Worm (Caenorhabditis elegans) whole organism, L4 larva: Measurements from ENCODE around the gene cnt-1.

ENCODE experiments used
- R02D3.7 ChIP-seq: fragments of 150-350 bp; sonication (generic microtip); optimal IDR thresholded peaks from 3 replicates; lab custom pipeline; 2014; ENCODE audit warnings: missing biosample characterization, missing genetic modification characterization
- Y105C5A.15 ChIP-seq: fragments of 200-800 bp; sonication (Bioruptor generic); IDR thresholded peaks from 2 replicates; pipeline ENCODE4 v1.3.6; 2022; ENCODE audit warnings: missing genetic modification characterization, missing compliant biosample characterization
- Y48G9A.11 ChIP-seq: fragments of 200-800 bp; sonication (Bioruptor generic); IDR thresholded peaks from 2 replicates; pipeline ENCODE4 v1.3.6; 2022; ENCODE audit warnings: missing genetic modification reagents, missing genetic modification characterization, missing compliant biosample characterization
- Y5F2A.4 ChIP-seq: fragments of 200-800 bp; sonication (Bioruptor generic); optimal IDR thresholded peaks from 2 replicates; lab custom pipeline; 2018; ENCODE audit warnings: mild to moderate bottlenecking, missing genetic modification characterization, missing compliant biosample characterization
- Y75B8A.6 ChIP-seq: fragments of 200-800 bp; sonication (Bioruptor generic); IDR thresholded peaks from 2 replicates; pipeline ENCODE4 v1.3.6; 2022; ENCODE audit warnings: missing genetic modification reagents, missing genetic modification characterization, missing compliant biosample characterization
- ZK546.5 ChIP-seq, 2 experiments: sonication (generic microtip); optimal IDR thresholded peaks; 2 replicates each; lab custom pipeline; 2017; ENCODE audit warnings: missing biosample characterization in 2 of 2, missing genetic modification characterization in 2 of 2
- aha-1 ChIP-seq: fragments of 150-350 bp; peaks from one replicate; lab custom pipeline; 2014; ENCODE audit warnings: missing biosample characterization, missing genetic modification characterization
- ceh-32 ChIP-seq: sonication (generic microtip); optimal IDR thresholded peaks from 2 replicates; lab custom pipeline; 2016; ENCODE audit warnings: mild to moderate bottlenecking, missing genetic modification characterization, missing compliant biosample characterization; ENCODE audit not compliant: poor library complexity
- cey-2 ChIP-seq: sonication (generic microtip); optimal IDR thresholded peaks from 3 replicates; lab custom pipeline; 2017; ENCODE audit warnings: missing genetic modification characterization, mild to moderate bottlenecking, missing compliant biosample characterization, antibody characterized with exemption, borderline replicate concordance; ENCODE audit not compliant: insufficient read depth
- daf-8 ChIP-seq: fragments of 200-800 bp; sonication (Bioruptor generic); IDR thresholded peaks from 2 replicates; pipeline ENCODE4 v1.3.6; 2022; ENCODE audit warnings: missing genetic modification characterization, missing compliant biosample characterization
- dmd-8 ChIP-seq: fragments of 200-800 bp; sonication (Bioruptor generic); IDR thresholded peaks from 2 replicates; pipeline ENCODE4 v1.3.6; 2022; ENCODE audit warnings: missing genetic modification characterization, missing compliant biosample characterization
- dpl-1 ChIP-seq: fragments of 150-350 bp; optimal IDR thresholded peaks from 2 replicates; lab custom pipeline; 2014; ENCODE audit warnings: missing biosample characterization, missing genetic modification reagents, missing genetic modification characterization
- fkh-10 ChIP-seq: fragments of 150-350 bp; optimal IDR thresholded peaks from 2 replicates; lab custom pipeline; 2014; ENCODE audit warnings: missing biosample characterization, missing genetic modification reagents, missing genetic modification characterization
- fos-1 ChIP-seq: fragments of 150-350 bp; optimal IDR thresholded peaks from 2 replicates; lab custom pipeline; 2014; ENCODE audit warnings: missing biosample characterization, missing genetic modification characterization
- gei-8 ChIP-seq: fragments of 200-800 bp; sonication (Bioruptor generic); optimal IDR thresholded peaks from 2 replicates; lab custom pipeline; 2018; ENCODE audit warnings: mild to moderate bottlenecking, missing genetic modification characterization, missing compliant biosample characterization
- hif-1 ChIP-seq, 2 experiments: sonication (generic microtip); optimal IDR thresholded peaks; 2 replicates each; lab custom pipeline; 2016 to 2017; ENCODE audit warnings: missing compliant biosample characterization in 2 of 2, missing genetic modification characterization in 2 of 2, missing genetic modification reagents in 2 of 2, missing genotype in 2 of 2, mild to moderate bottlenecking in 1 of 2
- hlh-30 ChIP-seq: sonication (generic microtip); optimal IDR thresholded peaks from 2 replicates; lab custom pipeline; 2017; ENCODE audit warnings: antibody characterized with exemption, mild to moderate bottlenecking, missing genetic modification characterization, missing compliant biosample characterization; ENCODE audit not compliant: insufficient read depth
- hmg-1.1 ChIP-seq: fragments of 200-800 bp; sonication (Bioruptor generic); IDR thresholded peaks from 2 replicates; pipeline ENCODE4 v1.3.6; 2022; ENCODE audit warnings: missing genetic modification reagents, missing genetic modification characterization, missing compliant biosample characterization
- lim-7 ChIP-seq: fragments of 200-800 bp; sonication (Bioruptor generic); IDR thresholded peaks from 2 replicates; pipeline ENCODE4 v1.3.6; 2022; ENCODE audit warnings: missing genetic modification characterization, missing compliant biosample characterization
- lin-29 ChIP-seq: fragments of 200-800 bp; sonication (Bioruptor generic); IDR thresholded peaks from 2 replicates; pipeline ENCODE4 v1.3.6; 2022; ENCODE audit warnings: missing genetic modification reagents, missing genetic modification characterization, missing compliant biosample characterization
- lin-38 ChIP-seq: fragments of 200-800 bp; sonication (Bioruptor generic); IDR thresholded peaks from 2 replicates; pipeline ENCODE4 v1.3.6; 2022; ENCODE audit warnings: missing genetic modification reagents, missing genetic modification characterization, missing compliant biosample characterization
- lir-3 ChIP-seq: sonication (generic microtip); optimal IDR thresholded peaks from 2 replicates; lab custom pipeline; 2016; ENCODE audit warnings: mild to moderate bottlenecking, missing genetic modification characterization, missing compliant biosample characterization
- lsy-2 ChIP-seq, 2 experiments: fragments of 150-350 bp in 1 of 2; sonication (generic microtip) in 1 of 2; optimal IDR thresholded peaks; 2 replicates each; lab custom pipeline; 2014 to 2017; ENCODE audit warnings: missing biosample characterization in 2 of 2, missing genetic modification characterization in 2 of 2
- mdt-29 ChIP-seq: fragments of 200-800 bp; sonication (Bioruptor generic); IDR thresholded peaks from 2 replicates; pipeline ENCODE4 v1.3.6; 2022; ENCODE audit warnings: missing genetic modification reagents, missing genetic modification characterization, missing compliant biosample characterization
- mep-1 ChIP-seq: fragments of 150-350 bp; sonication (generic microtip); optimal IDR thresholded peaks from 3 replicates; lab custom pipeline; 2014; ENCODE audit warnings: missing biosample characterization, missing genetic modification characterization
- mes-2 ChIP-seq: sonication (generic microtip); optimal IDR thresholded peaks from 2 replicates; lab custom pipeline; 2016; ENCODE audit warnings: missing genotype, mild to moderate bottlenecking, missing genetic modification characterization, missing compliant biosample characterization; ENCODE audit not compliant: poor library complexity, severe bottlenecking
- mxl-2 ChIP-seq: fragments of 200-800 bp; sonication (Bioruptor generic); conservative IDR thresholded peaks from 2 replicates; pipeline ENCODE4 v1.3.6; 2022; ENCODE audit warnings: missing genetic modification reagents, missing genetic modification characterization, missing compliant biosample characterization
- nhr-10 ChIP-seq: fragments of 150-350 bp; optimal IDR thresholded peaks from 2 replicates; lab custom pipeline; 2014; ENCODE audit warnings: missing biosample characterization, missing genetic modification characterization
- nhr-111 ChIP-seq: fragments of 200-800 bp; sonication (Bioruptor generic); optimal IDR thresholded peaks from 2 replicates; lab custom pipeline; 2018; ENCODE audit warnings: mild to moderate bottlenecking, missing genetic modification characterization, missing compliant biosample characterization
- nhr-41 ChIP-seq: fragments of 200-800 bp; sonication (Bioruptor generic); IDR thresholded peaks from 2 replicates; pipeline ENCODE4 v1.3.6; 2022; ENCODE audit warnings: missing genetic modification reagents, missing genetic modification characterization, missing compliant biosample characterization
- nhr-76 ChIP-seq: fragments of 150-350 bp; optimal IDR thresholded peaks from 2 replicates; lab custom pipeline; 2014; ENCODE audit warnings: missing biosample characterization, missing genetic modification characterization
- php-3 ChIP-seq: fragments of 200-800 bp; sonication (Bioruptor generic); IDR thresholded peaks from 2 replicates; pipeline ENCODE4 v1.3.6; 2022; ENCODE audit warnings: missing genetic modification reagents, missing genetic modification characterization, missing compliant biosample characterization
- rbr-2 ChIP-seq: sonication (generic microtip); optimal IDR thresholded peaks from 2 replicates; lab custom pipeline; 2016; ENCODE audit warnings: missing genotype, missing genetic modification characterization, missing compliant biosample characterization
- saeg-2 ChIP-seq: fragments of 200-800 bp; sonication (Bioruptor generic); IDR thresholded peaks from 2 replicates; pipeline ENCODE4 v1.3.6; 2022; ENCODE audit warnings: missing genetic modification reagents, missing genetic modification characterization, missing compliant biosample characterization
- sdz-12 ChIP-seq: fragments of 200-800 bp; sonication (Bioruptor generic); optimal IDR thresholded peaks from 2 replicates; lab custom pipeline; 2018; ENCODE audit warnings: mild to moderate bottlenecking, missing genetic modification characterization, missing compliant biosample characterization
- set-16 ChIP-seq: fragments of 200-800 bp; sonication (Bioruptor generic); IDR thresholded peaks from 2 replicates; pipeline ENCODE4 v1.3.6; 2022; ENCODE audit warnings: missing genetic modification reagents, missing genetic modification characterization, missing compliant biosample characterization
- snpc-4 ChIP-seq: fragments of 150-350 bp; optimal IDR thresholded peaks from 2 replicates; lab custom pipeline; 2014; ENCODE audit warnings: missing biosample characterization, missing genetic modification characterization
- spr-3 ChIP-seq: fragments of 200-800 bp; sonication (Bioruptor generic); optimal IDR thresholded peaks from 2 replicates; lab custom pipeline; 2018; ENCODE audit warnings: mild to moderate bottlenecking, missing genetic modification characterization, missing compliant biosample characterization
- tag-97 ChIP-seq: fragments of 200-800 bp; sonication (Bioruptor generic); IDR thresholded peaks from 2 replicates; pipeline ENCODE4 v1.3.6; 2022; ENCODE audit warnings: missing genetic modification characterization, missing compliant biosample characterization
- tra-1 ChIP-seq: fragments of 200-800 bp; sonication (Bioruptor generic); IDR thresholded peaks from 2 replicates; pipeline ENCODE4 v1.3.6; 2022; ENCODE audit warnings: missing genetic modification reagents, missing genetic modification characterization, missing compliant biosample characterization
- unc-130 ChIP-seq: sonication (generic microtip); optimal IDR thresholded peaks from 2 replicates; lab custom pipeline; 2016; ENCODE audit warnings: missing genetic modification reagents, missing genetic modification characterization, missing compliant biosample characterization
- unc-39 ChIP-seq: sonication (generic microtip); optimal IDR thresholded peaks from 2 replicates; lab custom pipeline; 2017; ENCODE audit warnings: missing biosample characterization, missing genetic modification characterization
- zag-1 ChIP-seq: fragments of 150-350 bp; optimal IDR thresholded peaks from 2 replicates; lab custom pipeline; 2014; ENCODE audit warnings: missing biosample characterization, missing genetic modification characterization
- zip-11 ChIP-seq: fragments of 200-800 bp; sonication (Bioruptor generic); IDR thresholded peaks from 2 replicates; pipeline ENCODE4 v1.3.6; 2022; ENCODE audit warnings: missing genetic modification characterization, missing compliant biosample characterization
- zip-2 ChIP-seq: fragments of 150-350 bp; optimal IDR thresholded peaks from 2 replicates; lab custom pipeline; 2014; ENCODE audit warnings: missing biosample characterization, missing genetic modification characterization
- ztf-11 ChIP-seq: fragments of 150-350 bp; optimal IDR thresholded peaks from 2 replicates; lab custom pipeline; 2014; ENCODE audit warnings: missing biosample characterization, missing genetic modification characterization
- ztf-7 ChIP-seq: fragments of 150-350 bp; optimal IDR thresholded peaks from 2 replicates; lab custom pipeline; 2014; ENCODE audit warnings: missing biosample characterization, missing genetic modification characterization

The cnt-1 gene

DNA sequence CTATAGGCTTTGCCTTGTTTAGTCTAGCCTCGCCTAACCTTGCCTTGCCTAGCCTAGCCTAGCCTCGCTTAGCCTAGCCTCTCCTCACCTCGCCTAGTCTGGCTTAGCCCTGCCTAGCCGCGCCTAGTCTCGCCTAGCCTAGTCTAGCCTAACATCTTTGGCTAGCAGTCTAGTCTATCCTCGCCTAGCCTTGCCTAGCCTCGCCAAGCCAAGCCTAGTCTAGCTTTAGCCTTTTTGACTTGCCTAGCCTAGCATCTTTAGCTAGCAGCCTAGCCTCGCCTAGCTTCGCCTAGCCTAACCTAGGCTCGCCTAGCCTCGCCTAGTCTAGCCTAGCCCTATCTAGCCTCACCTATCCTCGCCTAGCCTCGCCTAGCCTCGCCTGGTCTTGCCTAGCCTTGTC lies 22.3 kb upstream of the cnt-1 start:
- TF ChIP-seq set-16 (GFP tag; lab: Robert Waterston, UW) (0 out of 2 replicates have a peak, but pooled peaks have one; percentile 25), aha-1 (tag; lab: Kevin White, UChicago) (peak; percentile 18), tra-1 (0 out of 2 replicates have a peak, but pooled peaks have one; percentile 48), zip-2 (tag; lab: Kevin White, UChicago) (no peak), saeg-2 (GFP tag; lab: Robert Waterston, UW) (no peak)

DNA sequence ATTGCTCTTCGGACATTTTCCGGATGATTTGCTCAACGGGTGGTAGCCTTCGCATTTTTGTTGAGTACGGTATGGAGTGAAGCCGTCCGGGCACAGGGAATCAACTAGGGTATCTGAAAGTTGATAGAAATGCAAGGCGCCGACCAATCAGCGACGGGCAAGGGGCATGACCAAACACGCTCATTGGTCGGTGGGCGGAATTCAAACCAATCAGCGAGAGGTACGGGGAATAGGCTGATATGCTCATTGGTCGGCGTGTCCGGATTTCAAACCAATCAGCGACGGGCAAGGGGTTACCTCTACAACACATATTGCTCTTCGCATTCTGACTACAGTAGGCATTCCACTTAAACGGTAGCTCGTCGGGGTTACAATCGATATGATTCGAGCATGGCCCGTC lies 20.2 kb upstream of the cnt-1 start:
- TF ChIP-seq nhr-111 (GFP tag; lab: Kevin White, UChicago): no peak

DNA sequence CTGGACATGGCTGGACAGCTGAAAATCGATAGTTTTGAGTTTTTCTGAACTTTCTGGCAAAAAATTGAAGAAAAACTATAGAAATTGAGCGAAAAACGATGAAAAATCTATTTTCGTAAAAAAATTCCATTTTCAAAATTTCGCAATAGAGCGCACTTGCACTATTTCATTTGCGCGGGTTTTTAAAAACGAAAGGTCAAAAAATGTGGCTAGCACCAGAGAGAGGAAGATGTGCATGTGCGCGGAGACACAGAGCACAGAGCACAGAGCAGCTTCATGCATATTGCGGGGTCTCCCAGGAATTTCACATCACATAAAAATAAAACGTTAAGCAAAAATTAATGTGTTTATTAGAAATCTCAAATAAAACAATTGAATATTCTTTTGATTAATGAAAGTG lies 19.2 kb upstream of the cnt-1 start, which contains the start of gene Y17G7B.18:
Y17G7B.18 (minus strand) TSS at position 18 of the 400 bp plus-strand sequence.
- TF ChIP-seq daf-8 (GFP tag; lab: Robert Waterston, UW) (no peak), Y75B8A.6 (GFP tag; lab: Robert Waterston, UW) (no peak), nhr-111 (GFP tag; lab: Kevin White, UChicago) (no peak), saeg-2 (GFP tag; lab: Robert Waterston, UW) (no peak), ztf-7 (no peak), set-16 (GFP tag; lab: Robert Waterston, UW) (0 out of 2 replicates have a peak, but pooled peaks have one; percentile 3), dmd-8 (GFP tag; lab: Robert Waterston, UW) (no peak), snpc-4 (tag; lab: Kevin White, UChicago) (no peak), sdz-12 (GFP tag; lab: Kevin White, UChicago) (no peak), mxl-2 (GFP tag; lab: Robert Waterston, UW) (no peak), unc-130 (GFP tag; lab: Kevin White, UChicago) (no peak), gei-8 (GFP tag; lab: Kevin White, UChicago) (no peak), mdt-29 (GFP tag; lab: Robert Waterston, UW) (0 out of 2 replicates have a peak, but pooled peaks have one; percentile 21), ztf-11 (tag; lab: Kevin White, UChicago) (no peak), mes-2 (tag; lab: Kevin White, UChicago) (peak; percentile 63), ceh-32 (tag; lab: Kevin White, UChicago) (no peak), rbr-2 (tag; lab: Kevin White, UChicago) (peak; percentile 48), lsy-2 (tag; optimal IDR thresholded peaks at IDR 0.05; lab: Kevin White, UChicago) (peak in 1 of 2 experiments; percentile 83), nhr-76 (tag; lab: Kevin White, UChicago) (no peak), lin-38 (GFP tag; lab: Robert Waterston, UW) (peak; percentile 98), hmg-1.1 (GFP tag; lab: Robert Waterston, UW) (peak; percentile 64), lir-3 (tag; lab: Kevin White, UChicago) (no peak), mep-1 (tag; lab: Kevin White, UChicago) (peak; percentile 76), lim-7 (GFP tag; lab: Robert Waterston, UW) (no peak), Y48G9A.11 (GFP tag; lab: Robert Waterston, UW) (no peak), spr-3 (no peak), lin-29 (GFP tag; lab: Robert Waterston, UW) (no peak), hif-1 (tag; optimal IDR thresholded peaks at IDR 0.05; lab: Kevin White, UChicago) (peak in 1 of 2 experiments; percentile 6), php-3 (GFP tag; lab: Robert Waterston, UW) (no peak), tag-97 (no peak), nhr-41 (GFP tag; lab: Robert Waterston, UW) (no peak), cey-2 (tag; lab: Kevin White, UChicago) (no peak), tra-1 (no peak), dpl-1 (GFP tag; lab: Kevin White, UChicago) (peak; percentile 94), aha-1 (tag; lab: Kevin White, UChicago) (peak; percentile 47), ZK546.5 (tag; optimal IDR thresholded peaks at IDR 0.05; lab: Kevin White, UChicago) (no peak), Y105C5A.15 (GFP tag; lab: Robert Waterston, UW) (no peak), fkh-10 (GFP tag; lab: Kevin White, UChicago) (peak; percentile 62), hlh-30 (tag; lab: Kevin White, UChicago) (peak; percentile 66), fos-1 (tag; lab: Kevin White, UChicago) (no peak), zip-11 (no peak), Y5F2A.4 (GFP tag; lab: Kevin White, UChicago) (no peak), nhr-10 (tag; lab: Kevin White, UChicago) (no peak), zag-1 (tag; lab: Kevin White, UChicago) (no peak), R02D3.7 (tag; lab: Kevin White, UChicago) (no peak), unc-39 (tag; lab: Kevin White, UChicago) (no peak)
